Worm (Caenorhabditis elegans) whole organism, L4 larva: Measurements from ENCODE around the gene ZK637.12.

Experiments used
- D1046.2 ChIP-seq: fragments of 200-800 bp; sonication (Bioruptor generic); IDR thresholded peaks from 2 replicates; pipeline ENCODE4 v1.3.6; 2022; ENCODE audit warnings: missing genetic modification characterization, missing compliant biosample characterization
- F37D6.2 ChIP-seq: sonication (generic microtip); optimal IDR thresholded peaks from 2 replicates; lab custom pipeline; 2016; ENCODE audit warnings: mild to moderate bottlenecking, missing genetic modification characterization, missing compliant biosample characterization
- Y75B8A.6 ChIP-seq: fragments of 200-800 bp; sonication (Bioruptor generic); IDR thresholded peaks from 2 replicates; pipeline ENCODE4 v1.3.6; 2022; ENCODE audit warnings: missing genetic modification reagents, missing genetic modification characterization, missing compliant biosample characterization
- ZK337.2 ChIP-seq: fragments of 200-800 bp; sonication (Bioruptor generic); IDR thresholded peaks from 2 replicates; pipeline ENCODE4 v1.3.6; 2022; ENCODE audit warnings: missing genetic modification reagents, missing genetic modification characterization, missing compliant biosample characterization
- aha-1 ChIP-seq: fragments of 150-350 bp; peaks from one replicate; lab custom pipeline; 2014; ENCODE audit warnings: missing biosample characterization, missing genetic modification characterization
- attf-4 ChIP-seq: sonication (generic microtip); optimal IDR thresholded peaks from 3 replicates; lab custom pipeline; 2017; ENCODE audit warnings: missing biosample characterization, missing genetic modification characterization
- ceh-20 ChIP-seq: fragments of 200-800 bp; sonication (Bioruptor generic); IDR thresholded peaks from 2 replicates; pipeline ENCODE4 v1.3.6; 2022; ENCODE audit warnings: missing genetic modification reagents, missing genetic modification characterization, missing compliant biosample characterization
- ceh-82 ChIP-seq: sonication (generic microtip); optimal IDR thresholded peaks from 2 replicates; lab custom pipeline; 2017; ENCODE audit warnings: missing biosample characterization, missing genetic modification characterization
- ces-1 ChIP-seq: fragments of 150-350 bp; sonication (generic microtip); optimal IDR thresholded peaks from 4 replicates; lab custom pipeline; 2014; ENCODE audit warnings: missing biosample characterization, missing genetic modification reagents, missing genetic modification characterization
- daf-12 ChIP-seq: fragments of 150-350 bp; optimal IDR thresholded peaks from 2 replicates; lab custom pipeline; 2014; ENCODE audit warnings: missing biosample characterization, missing genetic modification reagents, missing genetic modification characterization
- daf-16 ChIP-seq, 3 experiments: sonication (generic microtip); optimal IDR thresholded peaks; 2 replicates each; lab custom pipeline; 2016 to 2017; ENCODE audit warnings: missing genetic modification characterization in 3 of 3, missing genetic modification reagents in 3 of 3, mild to moderate bottlenecking in 2 of 3, missing compliant biosample characterization in 2 of 3, missing biosample characterization in 1 of 3, moderate library complexity in 1 of 3
- dpl-1 ChIP-seq: fragments of 150-350 bp; optimal IDR thresholded peaks from 2 replicates; lab custom pipeline; 2014; ENCODE audit warnings: missing biosample characterization, missing genetic modification reagents, missing genetic modification characterization
- dve-1 ChIP-seq: sonication (generic microtip); optimal IDR thresholded peaks from 2 replicates; lab custom pipeline; 2017; ENCODE audit warnings: antibody characterized with exemption, mild to moderate bottlenecking, missing genetic modification characterization, missing compliant biosample characterization; ENCODE audit not compliant: insufficient read depth
- hif-1 ChIP-seq, 2 experiments: sonication (generic microtip); optimal IDR thresholded peaks; 2 replicates each; lab custom pipeline; 2016 to 2017; ENCODE audit warnings: missing compliant biosample characterization in 2 of 2, missing genetic modification characterization in 2 of 2, missing genetic modification reagents in 2 of 2, missing genotype in 2 of 2, mild to moderate bottlenecking in 1 of 2
- hlh-11 ChIP-seq: fragments of 200-800 bp; sonication (Bioruptor generic); optimal IDR thresholded peaks from 2 replicates; lab custom pipeline; 2018; ENCODE audit warnings: mild to moderate bottlenecking, missing genetic modification characterization, missing compliant biosample characterization
- hlh-30 ChIP-seq: sonication (generic microtip); optimal IDR thresholded peaks from 2 replicates; lab custom pipeline; 2017; ENCODE audit warnings: antibody characterized with exemption, mild to moderate bottlenecking, missing genetic modification characterization, missing compliant biosample characterization; ENCODE audit not compliant: insufficient read depth
- jun-1 ChIP-seq: fragments of 150-350 bp; optimal IDR thresholded peaks from 2 replicates; lab custom pipeline; 2014; ENCODE audit warnings: missing biosample characterization, missing genetic modification reagents, missing genetic modification characterization
- lin-1 ChIP-seq: fragments of 200-800 bp; sonication (Bioruptor generic); IDR thresholded peaks from 2 replicates; pipeline ENCODE4 v1.3.6; 2022; ENCODE audit warnings: missing genetic modification reagents, missing genetic modification characterization, missing compliant biosample characterization
- lin-13 ChIP-seq: fragments of 150-350 bp; optimal IDR thresholded peaks from 2 replicates; lab custom pipeline; 2014; ENCODE audit warnings: missing biosample characterization, missing genetic modification reagents, missing genetic modification characterization
- lin-29 ChIP-seq: fragments of 200-800 bp; sonication (Bioruptor generic); IDR thresholded peaks from 2 replicates; pipeline ENCODE4 v1.3.6; 2022; ENCODE audit warnings: missing genetic modification reagents, missing genetic modification characterization, missing compliant biosample characterization
- lsy-2 ChIP-seq, 2 experiments: fragments of 150-350 bp in 1 of 2; sonication (generic microtip) in 1 of 2; optimal IDR thresholded peaks; 2 replicates each; lab custom pipeline; 2014 to 2017; ENCODE audit warnings: missing biosample characterization in 2 of 2, missing genetic modification characterization in 2 of 2
- mdl-1 ChIP-seq, 2 experiments: fragments of 150-350 bp in 1 of 2; sonication (generic microtip) in 1 of 2; optimal IDR thresholded peaks; 2 replicates each; lab custom pipeline; 2014 to 2017; ENCODE audit warnings: missing biosample characterization in 2 of 2, missing genetic modification characterization in 2 of 2
- mep-1 ChIP-seq: fragments of 150-350 bp; sonication (generic microtip); optimal IDR thresholded peaks from 3 replicates; lab custom pipeline; 2014; ENCODE audit warnings: missing biosample characterization, missing genetic modification characterization
- mes-2 ChIP-seq: sonication (generic microtip); optimal IDR thresholded peaks from 2 replicates; lab custom pipeline; 2016; ENCODE audit warnings: missing genotype, mild to moderate bottlenecking, missing genetic modification characterization, missing compliant biosample characterization; ENCODE audit not compliant: poor library complexity, severe bottlenecking
- mxl-2 ChIP-seq: fragments of 200-800 bp; sonication (Bioruptor generic); conservative IDR thresholded peaks from 2 replicates; pipeline ENCODE4 v1.3.6; 2022; ENCODE audit warnings: missing genetic modification reagents, missing genetic modification characterization, missing compliant biosample characterization
- mxl-3 ChIP-seq: fragments of 200-800 bp; sonication (Bioruptor generic); optimal IDR thresholded peaks from 2 replicates; lab custom pipeline; 2018; ENCODE audit warnings: mild to moderate bottlenecking, missing genetic modification characterization, missing compliant biosample characterization
- nhr-11 ChIP-seq: fragments of 150-350 bp; optimal IDR thresholded peaks from 2 replicates; lab custom pipeline; 2014; ENCODE audit warnings: missing biosample characterization, missing genetic modification characterization
- nhr-48 ChIP-seq: sonication (generic microtip); optimal IDR thresholded peaks from 2 replicates; lab custom pipeline; 2016; ENCODE audit warnings: mild to moderate bottlenecking, missing genetic modification characterization, missing compliant biosample characterization
- nhr-6 ChIP-seq: fragments of 150-350 bp; optimal IDR thresholded peaks from 2 replicates; lab custom pipeline; 2014; ENCODE audit warnings: missing biosample characterization, missing genetic modification characterization
- pha-4 ChIP-seq, 2 experiments: fragments of 150-350 bp in 1 of 2; fragments of 200-800 bp in 1 of 2; sonication (Bioruptor generic) in 1 of 2; IDR thresholded peaks in 1 of 2; optimal IDR thresholded peaks in 1 of 2; 2 replicates each; pipeline versions ENCODE4 v1.3.6 to Lab custom; 2014 to 2022; ENCODE audit warnings: missing genetic modification characterization in 2 of 2, missing genetic modification reagents in 2 of 2, missing biosample characterization in 1 of 2, missing compliant biosample characterization in 1 of 2
- php-3 ChIP-seq: fragments of 200-800 bp; sonication (Bioruptor generic); IDR thresholded peaks from 2 replicates; pipeline ENCODE4 v1.3.6; 2022; ENCODE audit warnings: missing genetic modification reagents, missing genetic modification characterization, missing compliant biosample characterization
- rbr-2 ChIP-seq: sonication (generic microtip); optimal IDR thresholded peaks from 2 replicates; lab custom pipeline; 2016; ENCODE audit warnings: missing genotype, missing genetic modification characterization, missing compliant biosample characterization
- saeg-2 ChIP-seq: fragments of 200-800 bp; sonication (Bioruptor generic); IDR thresholded peaks from 2 replicates; pipeline ENCODE4 v1.3.6; 2022; ENCODE audit warnings: missing genetic modification reagents, missing genetic modification characterization, missing compliant biosample characterization
- sdz-12 ChIP-seq: fragments of 200-800 bp; sonication (Bioruptor generic); optimal IDR thresholded peaks from 2 replicates; lab custom pipeline; 2018; ENCODE audit warnings: mild to moderate bottlenecking, missing genetic modification characterization, missing compliant biosample characterization
- snpc-1.2 ChIP-seq: fragments of 200-800 bp; sonication (Bioruptor generic); IDR thresholded peaks from 2 replicates; pipeline ENCODE4 v1.3.6; 2022; ENCODE audit warnings: missing genetic modification reagents, missing genetic modification characterization, missing compliant biosample characterization
- spr-1 ChIP-seq: sonication (generic microtip); optimal IDR thresholded peaks from 2 replicates; lab custom pipeline; 2016; ENCODE audit warnings: mild to moderate bottlenecking, missing genetic modification characterization, missing compliant biosample characterization
- unc-130 ChIP-seq: sonication (generic microtip); optimal IDR thresholded peaks from 2 replicates; lab custom pipeline; 2016; ENCODE audit warnings: missing genetic modification reagents, missing genetic modification characterization, missing compliant biosample characterization
- vab-7 ChIP-seq: fragments of 200-800 bp; sonication (Bioruptor generic); IDR thresholded peaks from 2 replicates; pipeline ENCODE4 v1.3.6; 2022; ENCODE audit warnings: missing genetic modification reagents, missing genetic modification characterization, missing compliant biosample characterization
- zfp-2 ChIP-seq: sonication (generic microtip); optimal IDR thresholded peaks from 2 replicates; lab custom pipeline; 2016; ENCODE audit warnings: mild to moderate bottlenecking, missing genetic modification characterization, missing compliant biosample characterization
- ztf-11 ChIP-seq: fragments of 150-350 bp; optimal IDR thresholded peaks from 2 replicates; lab custom pipeline; 2014; ENCODE audit warnings: missing biosample characterization, missing genetic modification characterization

ZK637.12 gene

ce11 chrIII:8887184-8887801 is 36.7 kb upstream of the ZK637.12 start, which contains the start of gene famh-136 (continued):
- TF ChIP-seq D1046.2 (0 out of 2 replicates have a peak, but pooled peaks have one; percentile 11), lsy-2 (tag; optimal IDR thresholded peaks at IDR 0.05; lab: Kevin White, UChicago) (peak; percentile 27 to 95), spr-1 (peak; percentile 77), lin-1 (GFP tag; lab: Robert Waterston, UW) (no peak), ztf-11 (tag; lab: Kevin White, UChicago) (no peak), unc-130 (GFP tag; lab: Kevin White, UChicago) (peak; percentile 43), vab-7 (GFP tag; lab: Robert Waterston, UW) (no peak), nhr-11 (tag; lab: Kevin White, UChicago) (peak; percentile 75), F37D6.2 (tag; lab: Kevin White, UChicago) (peak; percentile 72), zfp-2 (tag; lab: Kevin White, UChicago) (no peak), saeg-2 (0 out of 2 replicates have a peak, but pooled peaks have one; percentile 56), php-3 (GFP tag; lab: Robert Waterston, UW) (peak; percentile 56), ZK337.2 (no peak), nhr-6 (peak; percentile 65), snpc-1.2 (no peak), rbr-2 (tag; lab: Kevin White, UChicago) (peak; percentile 86), ceh-82 (no peak), jun-1 (tag; lab: Kevin White, UChicago) (no peak), sdz-12 (GFP tag; lab: Kevin White, UChicago) (no peak), lin-29 (GFP tag; lab: Robert Waterston, UW) (no peak), ces-1 (no peak), ceh-20 (GFP tag; lab: Robert Waterston, UW) (0 out of 2 replicates have a peak, but pooled peaks have one; percentile 52), daf-12 (tag; lab: Kevin White, UChicago) (no peak), mxl-2 (GFP tag; lab: Robert Waterston, UW) (no peak)

ce11 chrIII:8888956-8889355 is 35.1 kb upstream of the ZK637.12 start, which contains the start of gene ZK637.14:
ZK637.14 (minus strand) TSS chrIII:8889156.
- TF ChIP-seq dve-1 (peak; percentile 69), rbr-2 (tag; lab: Kevin White, UChicago) (peak; percentile 31), Y75B8A.6 (GFP tag; lab: Robert Waterston, UW) (no peak), hlh-30 (peak; percentile 92), hif-1 (tag; optimal IDR thresholded peaks at IDR 0.05; lab: Kevin White, UChicago) (peak in 1 of 2 experiments; percentile 27), hlh-11 (tag; lab: Kevin White, UChicago) (peak; percentile 51), mxl-3 (peak; percentile 53), mdl-1 (tag; optimal IDR thresholded peaks at IDR 0.05; lab: Kevin White, UChicago) (peak in 1 of 2 experiments; percentile 3), lin-13 (GFP tag; lab: Kevin White, UChicago) (peak; percentile 25), aha-1 (tag; lab: Kevin White, UChicago) (peak; percentile 89), nhr-11 (tag; lab: Kevin White, UChicago) (peak; percentile 32), attf-4 (tag; lab: Kevin White, UChicago) (no peak), spr-1 (no peak), dpl-1 (peak; percentile 55), lsy-2 (tag; optimal IDR thresholded peaks at IDR 0.05; lab: Kevin White, UChicago) (peak; percentile 16 to 81), nhr-48 (tag; lab: Kevin White, UChicago) (no peak), mes-2 (tag; lab: Kevin White, UChicago) (peak; percentile 59), pha-4 (GFP tag; IDR thresholded peaks at IDR 0.05; lab: Robert Waterston, UW) (no peak), pha-4 (tag; optimal IDR thresholded peaks at IDR 0.05; lab: Kevin White, UChicago) (peak; percentile 69), daf-16 (GFP tag; optimal IDR thresholded peaks at IDR 0.05; lab: Kevin White, UChicago) (no peak), daf-16 (tag; optimal IDR thresholded peaks at IDR 0.05; lab: Kevin White, UChicago) (peak; percentile 28), mep-1 (peak; percentile 59)
